Worm (Caenorhabditis elegans) whole organism, L1 larva: Measurements from ENCODE around the gene magu-2.

Source experiments
- fkh-10 ChIP-seq: sonication (generic microtip); optimal IDR thresholded peaks from 2 replicates; lab custom pipeline; 2017; ENCODE audit warnings: missing biosample characterization, missing genetic modification reagents, missing genetic modification characterization
- mdl-1 ChIP-seq, 2 experiments: fragments of 150-350 bp; optimal IDR thresholded peaks; 2 replicates each; lab custom pipeline; 2014 to 2017; ENCODE audit warnings: missing biosample characterization in 2 of 2, missing genetic modification characterization in 2 of 2, inconsistent platforms in 1 of 2
- rnt-1 ChIP-seq: sonication (generic microtip); optimal IDR thresholded peaks from 2 replicates; lab custom pipeline; 2016; ENCODE audit warnings: mild to moderate bottlenecking, missing genetic modification characterization, moderate library complexity, missing compliant biosample characterization
- skn-1 ChIP-seq: fragments of 150-350 bp; optimal IDR thresholded peaks from 2 replicates; lab custom pipeline; 2014; ENCODE audit warnings: missing biosample characterization, missing genetic modification characterization
- tbx-2 ChIP-seq: sonication (generic microtip); optimal IDR thresholded peaks from 2 replicates; lab custom pipeline; 2016; ENCODE audit warnings: missing genetic modification characterization, missing compliant biosample characterization
- unc-30 ChIP-seq: sonication (generic microtip); optimal IDR thresholded peaks from 2 replicates; lab custom pipeline; 2017; ENCODE audit warnings: missing biosample characterization, missing genetic modification characterization
- unc-62 ChIP-seq: fragments of 150-350 bp; optimal IDR thresholded peaks from 2 replicates; lab custom pipeline; 2014; ENCODE audit warnings: missing biosample characterization, missing genetic modification reagents, missing genetic modification characterization

DNA sequence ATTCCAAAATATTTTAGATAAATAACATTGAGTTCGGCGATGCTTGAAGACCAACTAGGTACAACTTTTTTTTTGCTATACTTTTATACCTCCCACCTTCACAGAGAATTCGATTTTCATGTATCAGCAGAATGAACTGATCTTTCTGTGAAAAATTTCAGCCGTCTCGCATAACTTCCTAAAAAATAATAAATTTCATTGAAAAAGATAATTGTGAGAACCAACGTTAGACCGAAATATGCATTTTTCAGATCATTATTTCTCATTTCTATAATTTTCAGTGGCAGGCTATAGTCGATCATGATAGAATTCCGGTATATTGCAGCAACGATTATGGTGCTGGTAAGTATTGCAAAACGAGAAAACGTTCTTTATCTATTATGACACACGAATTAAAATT lies 29.2 kb downstream of the magu-2 start, which contains the start of gene srx-115:
- no peak for TF ChIP-seq unc-62 (GFP tag; lab: Kevin White, UChicago)
- TF ChIP-seq rnt-1: no peak
- no peak for TF ChIP-seq unc-30
- no peak for TF ChIP-seq fkh-10 (GFP tag; lab: Kevin White, UChicago)
- no peak for TF ChIP-seq skn-1
- TF ChIP-seq tbx-2 (tag; lab: Kevin White, UChicago): no peak
- TF ChIP-seq mdl-1 (tag; optimal IDR thresholded peaks at IDR 0.05; lab: Kevin White, UChicago): no peak
